Fruit fly (Drosophila melanogaster) whole organism, wandering third instar larva: ENCODE measurements around the gene CG31496.

ENCODE experiments used
- CG9705 ChIP-seq: fragments of 200-800 bp; sonication (Bioruptor generic); optimal IDR thresholded peaks from 2 replicates; lab custom pipeline; 2018; ENCODE audit warnings: missing biosample characterization, mild to moderate bottlenecking, missing genetic modification characterization
- CrebA ChIP-seq: fragments of 200-800 bp; sonication (Bioruptor generic); optimal IDR thresholded peaks from 2 replicates; lab custom pipeline; 2016; ENCODE audit warnings: missing biosample characterization, mild to moderate bottlenecking, missing genetic modification characterization, borderline replicate concordance
- Dfd ChIP-seq: fragments of >200 bp; optimal IDR thresholded peaks from 2 replicates; lab custom pipeline; 2017; ENCODE audit warnings: missing biosample characterization, missing genetic modification characterization
- Dif ChIP-seq: fragments of 200-275, 200-300 bp; sonication (Bioruptor generic); optimal IDR thresholded peaks from 2 replicates; lab custom pipeline; 2018; ENCODE audit warnings: missing biosample characterization, missing genetic modification characterization; ENCODE audit not compliant: partially characterized antibody
- GATAd ChIP-seq: sonication (Bioruptor generic); optimal IDR thresholded peaks from 2 replicates; lab custom pipeline; 2016; ENCODE audit warnings: missing biosample characterization, missing genetic modification characterization
- Hr83 ChIP-seq: fragments of 200-300 bp; sonication (Bioruptor generic); optimal IDR thresholded peaks from 2 replicates; lab custom pipeline; 2016; ENCODE audit warnings: missing biosample characterization, mild to moderate bottlenecking, missing genetic modification characterization, moderate library complexity; ENCODE audit not compliant: poor library complexity, severe bottlenecking
- Jra ChIP-seq: sonication (Bioruptor generic); optimal IDR thresholded peaks from 2 replicates; lab custom pipeline; 2016; ENCODE audit warnings: missing biosample characterization, missing genetic modification characterization
- Mio ChIP-seq: sonication (Bioruptor generic); optimal IDR thresholded peaks from 2 replicates; lab custom pipeline; 2016; ENCODE audit warnings: missing biosample characterization, missing genetic modification characterization
- N ChIP-seq: fragments of >200 bp; optimal IDR thresholded peaks from 2 replicates; lab custom pipeline; 2018; ENCODE audit warnings: missing biosample characterization, missing external identifiers, missing genetic modification characterization
- Rel ChIP-seq, 2 experiments: fragments of 200-800 bp; sonication (Bioruptor generic) in 1 of 2; optimal IDR thresholded peaks; 2 replicates in 1 of 2; 3 replicates in 1 of 2; lab custom pipeline; 2016 to 2019; ENCODE audit warnings: mild to moderate bottlenecking in 2 of 2, missing biosample characterization in 2 of 2, missing genetic modification characterization in 2 of 2, moderate library complexity in 1 of 2
- Sp1 ChIP-seq: fragments of 200-800 bp; sonication (Bioruptor generic); optimal IDR thresholded peaks from 3 replicates; lab custom pipeline; 2019; ENCODE audit warnings: missing biosample characterization, mild to moderate bottlenecking, missing genetic modification characterization, moderate library complexity
- br ChIP-seq: fragments of 200-800 bp; sonication (Bioruptor generic); optimal IDR thresholded peaks from 2 replicates; lab custom pipeline; 2016; ENCODE audit warnings: missing biosample characterization, missing genetic modification characterization
- brk ChIP-seq: fragments of 200-800 bp; sonication (Bioruptor generic); optimal IDR thresholded peaks from 2 replicates; lab custom pipeline; 2016; ENCODE audit warnings: missing biosample characterization, mild to moderate bottlenecking, missing genetic modification characterization
- dl ChIP-seq, 2 experiments: fragments of 175-275, 200-275 bp in 1 of 2; fragments of 200-275 bp in 1 of 2; sonication (Bioruptor generic); optimal IDR thresholded peaks; lab custom pipeline; 2018; ENCODE audit warnings: mild to moderate bottlenecking in 2 of 2, missing biosample characterization in 2 of 2, missing genetic modification characterization in 2 of 2, moderate library complexity in 2 of 2; ENCODE audit not compliant: partially characterized antibody in 2 of 2, insufficient read depth in 1 of 2
- dmrt93B ChIP-seq: fragments of 200-800 bp; sonication (Bioruptor generic); optimal IDR thresholded peaks from 2 replicates; lab custom pipeline; 2018; ENCODE audit warnings: missing biosample characterization, mild to moderate bottlenecking, missing genetic modification characterization
- dsf ChIP-seq: sonication (Bioruptor generic); optimal IDR thresholded peaks from 2 replicates; lab custom pipeline; 2016; ENCODE audit warnings: missing biosample characterization, missing genetic modification characterization, borderline replicate concordance
- foxo ChIP-seq, 2 experiments: fragments of 200-800 bp; sonication (Bioruptor generic); optimal IDR thresholded peaks; 2 replicates in 1 of 2; 3 replicates in 1 of 2; lab custom pipeline; 2016 to 2017; ENCODE audit warnings: missing biosample characterization in 2 of 2, missing genetic modification characterization in 2 of 2
- fru ChIP-seq: fragments of 200-800 bp; sonication (Bioruptor generic); optimal IDR thresholded peaks from 3 replicates; lab custom pipeline; 2016; ENCODE audit warnings: missing biosample characterization, mild to moderate bottlenecking, missing genetic modification characterization
- lola ChIP-seq: fragments of >200 bp; optimal IDR thresholded peaks from 2 replicates; lab custom pipeline; 2017; ENCODE audit warnings: missing biosample characterization, missing genetic modification characterization
- pan ChIP-seq: fragments of >200 bp; optimal IDR thresholded peaks from 2 replicates; lab custom pipeline; 2017
- rgr ChIP-seq: fragments of 200-800 bp; sonication (Bioruptor generic); optimal IDR thresholded peaks from 3 replicates; lab custom pipeline; 2016; ENCODE audit warnings: missing biosample characterization, mild to moderate bottlenecking, missing genetic modification characterization
- sage ChIP-seq: fragments of 200-800 bp; sonication (Bioruptor generic); optimal IDR thresholded peaks from 2 replicates; lab custom pipeline; 2016; ENCODE audit warnings: missing biosample characterization, mild to moderate bottlenecking, missing genetic modification characterization
- sv ChIP-seq: fragments of 200-800 bp; sonication (Bioruptor generic); optimal IDR thresholded peaks from 3 replicates; lab custom pipeline; 2016; ENCODE audit warnings: missing biosample characterization, missing genetic modification characterization
- tai ChIP-seq: sonication (Bioruptor generic); optimal IDR thresholded peaks from 2 replicates; lab custom pipeline; 2016; ENCODE audit warnings: missing biosample characterization, missing genetic modification characterization
- woc ChIP-seq: sonication (Bioruptor generic); optimal IDR thresholded peaks from 2 replicates; lab custom pipeline; 2016; ENCODE audit warnings: missing biosample characterization, mild to moderate bottlenecking, missing genetic modification characterization

The CG31496 gene

DNA sequence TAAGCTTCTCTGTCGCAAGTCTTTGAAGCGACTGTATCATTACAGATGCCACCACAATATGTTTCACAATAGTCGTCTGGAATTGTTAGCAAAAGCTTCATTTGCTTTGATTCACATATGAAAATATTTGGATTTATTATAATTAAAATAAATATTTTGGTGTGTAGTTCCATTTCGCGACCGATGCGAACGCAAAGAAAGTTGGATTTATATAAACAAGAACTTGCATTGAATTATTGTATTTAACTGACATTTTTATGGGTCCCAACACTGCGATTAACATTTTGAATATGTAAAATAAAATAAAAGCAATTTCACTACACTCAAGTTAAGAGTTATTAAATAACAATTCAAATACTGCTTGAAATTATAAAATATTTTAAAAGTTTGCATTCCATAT lies 24.3 kb downstream of the CG31496 start, which contains the start of gene MstProx:
Gene MstProx (minus strand): TSS at position 101 of the 400 bp plus-strand sequence.
- TF ChIP-seq rgr (GFP tag; lab: Kevin White, UChicago), result no peak
- TF ChIP-seq brk (GFP tag; lab: Kevin White, UChicago), result no peak
- no peak for TF ChIP-seq Hr83 (GFP tag; lab: Kevin White, UChicago)
- TF ChIP-seq CG9705, result no peak
- no peak for TF ChIP-seq fru
- TF ChIP-seq dl (GFP tag; optimal IDR thresholded peaks at IDR 0.05; lab: Kevin White, UChicago; ENCODE audit: insufficient read depth in 1 of 2, partially characterized antibody in 2 of 2), result no peak
- no peak for TF ChIP-seq N (GFP tag; lab: Kevin White, UChicago)
- TF ChIP-seq woc, result no peak
- TF ChIP-seq CrebA (GFP tag; lab: Kevin White, UChicago), result no peak
- no peak for TF ChIP-seq Sp1 (GFP tag; lab: Kevin White, UChicago)
- no peak for TF ChIP-seq GATAd (GFP tag; lab: Kevin White, UChicago)
- no peak for TF ChIP-seq tai (GFP tag; lab: Kevin White, UChicago)
- TF ChIP-seq dmrt93B (GFP tag; lab: Kevin White, UChicago), result no peak
- TF ChIP-seq pan (lab: Kevin White, UChicago), result no peak
- TF ChIP-seq Dif (GFP tag; lab: Kevin White, UChicago), result no peak
- TF ChIP-seq lola (GFP tag; lab: Kevin White, UChicago), result no peak
- TF ChIP-seq sv (GFP tag; lab: Kevin White, UChicago), result no peak
- no peak for TF ChIP-seq foxo (GFP tag; optimal IDR thresholded peaks at IDR 0.05; lab: Kevin White, UChicago)
- no peak for TF ChIP-seq dsf (GFP tag; lab: Kevin White, UChicago)
- no peak for TF ChIP-seq Mio (GFP tag; lab: Kevin White, UChicago)

DNA sequence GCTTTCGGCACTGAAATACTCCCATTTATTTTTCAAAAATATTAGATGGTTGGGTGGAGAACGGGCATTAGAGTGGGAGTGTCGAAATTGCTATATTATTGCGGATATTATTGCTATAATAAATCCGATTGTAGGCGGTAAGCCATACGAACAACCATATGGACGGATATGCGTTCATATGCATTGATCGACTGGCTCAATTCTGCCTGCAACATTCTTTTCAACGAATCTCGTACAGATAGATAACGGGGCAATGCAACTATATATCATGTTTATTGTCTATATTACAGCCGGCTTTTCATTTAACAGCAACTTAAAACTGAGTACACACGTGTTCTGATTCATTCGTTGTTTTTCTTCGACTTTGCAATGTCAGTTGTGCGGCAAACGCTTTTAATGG lies 46.2 kb downstream of the CG31496 start, which contains the start of gene CG42650:
Gene CG42650 (plus strand): TSS at position 301 of the 400 bp plus-strand sequence.
- no peak for TF ChIP-seq Hr83 (GFP tag; lab: Kevin White, UChicago)
- TF ChIP-seq Rel (GFP tag; optimal IDR thresholded peaks at IDR 0.05; lab: Kevin White, UChicago), result no peak
- TF ChIP-seq Rel (tag; optimal IDR thresholded peaks at IDR 0.05; lab: Kevin White, UChicago), result no peak
- no peak for TF ChIP-seq br (GFP tag; lab: Kevin White, UChicago)
- no peak for TF ChIP-seq rgr (GFP tag; lab: Kevin White, UChicago)
- TF ChIP-seq sv (GFP tag; lab: Kevin White, UChicago), result no peak
- TF ChIP-seq Jra (GFP tag; lab: Kevin White, UChicago), result no peak

dm6 chr3R:7394047-7394446 lies 49.2 kb downstream of the CG31496 start:
- TF ChIP-seq Dfd (GFP tag; lab: Kevin White, UChicago) (no peak), Sp1 (GFP tag; lab: Kevin White, UChicago) (no peak), fru (no peak), Hr83 (GFP tag; lab: Kevin White, UChicago) (no peak), tai (GFP tag; lab: Kevin White, UChicago) (no peak), sage (GFP tag; lab: Kevin White, UChicago) (no peak)
